Fruit fly (Drosophila melanogaster) whole organism, embryonic: Measurements from ENCODE around the gene Mocs1.

Source experiments
- Oaz ChIP-seq: fragments of 200-800 bp; sonication (Bioruptor generic); IDR thresholded peaks from 2 replicates; pipeline ENCODE4 v1.3.6; 2022; ENCODE audit warnings: missing biosample characterization, missing genetic modification characterization
- Optix ChIP-seq: fragments of 200-800 bp; sonication (Bioruptor generic); IDR thresholded peaks from 3 replicates; pipeline ENCODE4 v1.3.6; 2022; ENCODE audit warnings: missing biosample characterization, missing genetic modification characterization
- fru ChIP-seq: fragments of >200 bp; optimal IDR thresholded peaks from 2 replicates; lab custom pipeline; 2017
- gce ChIP-seq: fragments of 200-800 bp; sonication (Bioruptor generic); IDR thresholded peaks from 3 replicates; pipeline ENCODE4 v1.3.6; 2022; ENCODE audit warnings: missing biosample characterization, missing genetic modification characterization
- mirr ChIP-seq: fragments of 200-800 bp; sonication (Bioruptor generic); optimal IDR thresholded peaks from 3 replicates; lab custom pipeline; 2018; ENCODE audit warnings: missing biosample characterization, mild to moderate bottlenecking, missing genetic modification characterization
- pita ChIP-seq: fragments of 200-800 bp; sonication (Bioruptor generic); optimal IDR thresholded peaks from 2 replicates; lab custom pipeline; 2017; ENCODE audit warnings: missing biosample characterization, mild to moderate bottlenecking, missing genetic modification characterization
- z ChIP-seq: fragments of 200-800 bp; sonication (Bioruptor generic); IDR thresholded peaks from 3 replicates; pipeline ENCODE4 v1.3.6; 2022; ENCODE audit warnings: missing biosample characterization, missing genetic modification characterization

- no peak for TF ChIP-seq Oaz (GFP tag; lab: Robert Waterston, UW)
- no peak for TF ChIP-seq pita (GFP tag; lab: Kevin White, UChicago)
- TF ChIP-seq gce (GFP tag; lab: Robert Waterston, UW), result no peak
- TF ChIP-seq fru (lab: Kevin White, UChicago), result no peak
- peak; percentile 40; the same call in 1 of the 3 replicates for TF ChIP-seq z
- TF ChIP-seq Optix (GFP tag; lab: Robert Waterston, UW), result no peak
- TF ChIP-seq mirr (GFP tag; lab: Kevin White, UChicago), result peak; percentile 91
Measured at dm6 chr3L:11119901-11120418, 49.6 kb downstream of the Mocs1 start.
